Worm (Caenorhabditis elegans): ENCODE measurements around the gene Y42H9AR.5.

The Y42H9AR.5 gene

DNA sequence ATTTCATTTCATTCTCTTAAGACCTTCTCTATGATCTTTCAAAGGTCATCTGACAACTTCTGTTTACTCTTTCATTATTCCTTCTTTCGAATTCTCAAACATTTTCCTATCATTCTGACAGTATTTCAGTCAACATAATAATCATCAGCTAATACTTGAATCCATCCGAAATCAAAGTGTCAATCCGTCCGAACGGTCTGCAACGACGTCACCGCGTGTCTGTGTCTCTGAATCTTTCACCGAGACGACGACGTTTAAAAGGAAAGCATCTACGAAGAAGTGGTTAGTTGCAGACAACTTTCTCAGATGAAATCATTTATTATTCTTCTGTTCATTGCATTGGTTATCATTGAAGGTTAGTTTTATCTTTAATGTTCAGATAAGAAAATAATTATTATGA, at the start of gene Y42H9AR.5:
Y42H9AR.5 (plus strand) TSS at position 301 of the 400 bp plus-strand sequence.
- no peak for TF ChIP-seq unc-62 (GFP tag; optimal IDR thresholded peaks at IDR 0.05)

DNA sequence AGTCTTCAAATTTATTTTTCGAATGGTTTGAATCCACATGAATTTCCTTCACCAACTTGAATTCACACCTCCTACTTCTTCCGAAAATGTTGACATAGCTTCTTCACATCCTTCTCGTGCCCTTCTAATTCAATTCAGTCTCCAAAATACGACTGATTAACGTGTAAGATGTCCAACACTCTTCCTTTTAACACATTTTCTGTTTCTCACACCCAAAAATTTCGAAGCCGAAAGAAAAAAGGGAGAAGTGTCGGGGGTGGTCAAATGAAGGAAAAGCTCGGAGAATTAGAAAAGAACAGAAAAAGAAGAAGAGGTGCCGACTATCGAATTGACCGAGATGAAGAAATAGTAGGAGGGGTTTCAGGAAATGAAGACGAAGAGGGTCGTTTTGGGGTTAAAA, 49.6 kb upstream of the Y42H9AR.5 start:
- no peak for TF ChIP-seq unc-62 (GFP tag; optimal IDR thresholded peaks at IDR 0.05)

DNA sequence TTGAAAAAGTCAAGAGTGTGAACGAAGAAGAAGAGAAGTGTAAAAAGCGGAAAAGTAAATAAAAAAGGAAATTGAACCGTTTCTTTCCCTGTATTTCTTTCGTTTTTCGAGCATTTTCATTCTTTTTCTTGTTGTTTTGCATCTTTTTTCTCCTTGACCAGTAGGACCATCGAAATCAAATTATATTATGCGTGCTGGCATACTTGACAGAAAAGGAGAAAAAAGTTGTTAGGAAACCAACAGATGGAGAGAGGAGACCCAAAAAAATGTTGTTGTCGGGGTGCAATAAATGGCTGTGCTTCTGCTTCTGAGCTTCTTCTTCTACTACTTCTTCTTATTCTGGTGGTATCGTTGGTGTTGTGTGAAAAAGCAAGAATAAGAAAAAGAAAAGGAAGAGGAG, 48.4 kb upstream of the Y42H9AR.5 start:
- no peak for TF ChIP-seq unc-62 (GFP tag; optimal IDR thresholded peaks at IDR 0.05)

DNA sequence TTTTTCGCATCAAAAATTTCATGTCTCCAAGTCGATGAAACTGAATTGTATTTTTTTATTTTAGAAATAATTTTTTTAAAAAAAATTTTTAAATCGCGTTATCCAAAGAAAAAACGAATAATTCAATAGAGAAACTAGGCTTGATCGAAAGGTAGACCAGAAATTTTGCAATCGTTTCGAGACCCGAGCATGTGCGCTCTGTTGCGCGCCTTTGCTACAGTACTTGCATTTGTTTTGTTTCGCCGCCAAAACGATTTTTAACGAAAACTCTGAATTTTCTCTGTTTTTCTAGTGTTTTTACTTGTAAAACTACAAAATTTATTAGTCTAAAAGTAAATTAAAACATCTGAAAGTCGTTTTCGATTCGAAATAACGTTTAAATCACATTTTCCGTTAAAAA, 41.1 kb upstream of the Y42H9AR.5 start:
- TF ChIP-seq unc-62 (GFP tag; optimal IDR thresholded peaks at IDR 0.05) = no peak

DNA sequence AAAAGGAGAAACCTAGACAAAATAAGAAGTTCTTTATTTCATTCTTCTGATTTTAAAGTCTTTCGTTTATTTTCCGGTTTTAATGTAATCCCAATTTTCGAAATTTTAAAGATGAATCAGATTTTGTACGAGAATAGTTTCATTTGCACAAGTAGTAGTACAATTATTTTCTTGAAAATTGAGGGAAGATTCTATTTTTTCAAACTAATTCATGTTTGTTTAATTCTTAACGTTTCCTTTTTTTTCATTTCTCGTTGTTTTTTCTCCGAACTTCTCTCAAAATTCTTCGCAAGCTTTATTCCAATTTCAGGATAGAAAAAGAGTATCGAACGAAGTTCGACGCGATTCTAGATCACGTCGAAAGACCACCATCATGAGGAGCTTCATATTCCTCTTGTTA, 40.0 kb upstream of the Y42H9AR.5 start, which contains the start of gene sax-7:
sax-7 (plus strand) TSS at position 301 of the 400 bp plus-strand sequence.
- TF ChIP-seq unc-62 (GFP tag; optimal IDR thresholded peaks at IDR 0.05) = no peak

DNA sequence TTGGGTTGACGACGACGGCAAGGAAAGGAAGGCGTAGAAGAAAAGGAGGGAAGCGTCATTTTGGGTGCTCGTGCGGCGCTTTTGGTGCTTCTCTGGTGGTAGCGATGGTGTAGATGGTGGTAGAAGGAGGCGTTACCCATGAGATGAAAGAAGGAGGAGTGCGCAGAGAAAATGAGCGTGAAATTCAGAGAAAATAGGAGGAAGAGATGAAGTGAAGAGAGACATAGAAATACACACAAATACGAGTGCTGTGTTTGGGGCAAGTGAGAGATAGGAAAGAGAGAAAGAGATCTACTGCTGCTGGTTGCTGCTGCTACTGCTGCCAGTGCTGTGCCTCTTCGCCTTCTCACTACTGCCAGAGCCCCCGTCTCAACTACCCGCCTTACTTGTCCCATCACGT, 35.7 kb upstream of the Y42H9AR.5 start:
- no peak for TF ChIP-seq unc-62 (GFP tag; optimal IDR thresholded peaks at IDR 0.05)

DNA sequence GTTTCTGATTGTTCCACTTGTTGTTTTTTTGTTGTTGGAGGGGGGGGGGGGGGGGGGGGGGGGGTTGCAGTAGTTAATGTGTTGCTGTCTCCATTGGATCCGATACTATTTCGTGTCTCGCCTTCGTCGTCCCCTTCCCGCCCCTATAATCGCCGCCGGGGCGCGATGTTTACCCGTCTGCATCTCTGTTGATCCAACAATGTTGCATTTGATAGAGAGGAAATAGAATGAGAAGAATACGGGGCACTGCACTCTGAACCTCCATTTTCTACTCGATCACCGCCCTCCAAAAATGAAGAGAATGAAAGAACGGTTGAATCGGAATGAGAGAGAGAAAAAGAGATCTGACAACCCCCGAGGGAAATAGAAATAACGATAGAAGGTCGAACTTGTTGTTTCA, 34.6 kb upstream of the Y42H9AR.5 start:
- TF ChIP-seq unc-62 (GFP tag; optimal IDR thresholded peaks at IDR 0.05) = no peak

DNA sequence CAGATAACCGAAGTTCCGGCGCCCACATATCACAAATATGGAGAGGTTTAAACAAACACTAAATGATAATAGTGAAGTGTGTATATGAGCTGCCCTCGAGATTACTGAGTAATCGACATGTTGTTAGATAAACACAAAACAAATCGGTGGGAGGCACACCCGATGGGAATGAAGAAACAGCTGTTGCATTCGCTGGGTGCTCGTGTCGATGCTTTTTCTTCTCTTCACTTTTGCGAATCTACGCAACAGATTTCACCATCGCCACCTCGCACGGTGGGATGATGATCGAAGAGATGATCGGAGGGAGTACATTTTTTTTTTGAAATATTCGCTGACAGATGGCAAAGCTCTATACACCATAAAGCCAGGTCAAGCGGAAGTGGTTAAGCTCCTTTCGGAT, 34.1 kb upstream of the Y42H9AR.5 start:
- TF ChIP-seq unc-62 (GFP tag; optimal IDR thresholded peaks at IDR 0.05) = no peak

DNA sequence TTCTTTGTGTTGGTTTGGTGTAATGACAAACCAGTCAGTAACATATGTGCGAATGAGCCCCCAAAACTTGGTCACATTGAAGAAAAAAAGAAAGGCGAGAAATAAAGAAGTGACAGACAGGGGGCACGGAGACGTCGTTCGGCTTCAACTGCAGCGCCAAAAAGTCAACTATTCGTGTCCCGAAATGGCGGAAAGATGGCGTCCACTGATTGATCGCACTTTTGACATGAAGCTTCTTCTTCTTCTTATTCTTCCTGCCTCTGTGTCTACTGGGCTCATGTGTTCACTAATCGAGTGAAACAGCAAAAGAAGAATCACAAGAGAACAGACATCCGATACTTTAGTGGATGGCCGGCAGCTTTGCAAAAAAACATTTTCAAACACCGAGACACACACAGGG, 33.2 kb upstream of the Y42H9AR.5 start:
- no peak for TF ChIP-seq unc-62 (GFP tag; optimal IDR thresholded peaks at IDR 0.05)

DNA sequence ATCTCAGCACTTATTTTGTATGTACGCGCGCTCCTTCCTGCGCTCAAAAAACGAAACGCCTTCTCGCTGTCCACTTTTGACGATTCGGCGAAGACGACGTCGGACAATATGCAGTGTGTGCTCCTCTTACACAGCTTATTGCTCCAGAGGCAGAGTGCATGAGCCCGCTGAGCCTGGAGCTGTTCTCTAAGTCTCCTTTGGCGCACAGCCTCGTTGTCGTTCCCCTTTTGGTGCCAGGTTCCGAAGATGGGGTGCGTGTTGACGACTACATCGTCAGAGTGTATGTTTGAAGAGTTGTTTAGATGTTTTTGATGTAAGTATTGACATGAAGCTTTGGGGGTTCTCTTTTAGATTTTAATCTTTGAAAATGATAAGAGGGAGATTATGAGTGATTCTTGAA, 32.0 kb upstream of the Y42H9AR.5 start:
- TF ChIP-seq unc-62 (GFP tag; optimal IDR thresholded peaks at IDR 0.05) = no peak

DNA sequence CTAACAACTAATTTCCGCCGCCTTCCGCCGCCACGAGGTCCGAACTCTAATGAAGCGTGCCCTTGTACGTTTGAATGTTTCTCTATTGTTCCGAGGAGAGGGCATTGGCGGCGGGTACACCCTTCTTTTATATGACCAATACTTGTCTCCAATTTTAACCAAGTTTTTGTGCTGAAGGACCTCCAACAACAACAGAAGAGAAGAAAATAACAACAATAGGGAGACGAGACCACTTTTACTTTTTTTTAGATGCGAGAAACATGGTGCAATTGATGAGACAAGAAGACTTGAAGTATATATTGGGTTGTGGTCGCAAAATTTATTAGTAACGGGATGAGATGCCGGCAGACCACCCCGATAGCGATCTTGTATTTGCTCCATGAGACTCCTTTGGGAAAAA, 31.4 kb upstream of the Y42H9AR.5 start:
- no peak for TF ChIP-seq unc-62 (GFP tag; optimal IDR thresholded peaks at IDR 0.05)

DNA sequence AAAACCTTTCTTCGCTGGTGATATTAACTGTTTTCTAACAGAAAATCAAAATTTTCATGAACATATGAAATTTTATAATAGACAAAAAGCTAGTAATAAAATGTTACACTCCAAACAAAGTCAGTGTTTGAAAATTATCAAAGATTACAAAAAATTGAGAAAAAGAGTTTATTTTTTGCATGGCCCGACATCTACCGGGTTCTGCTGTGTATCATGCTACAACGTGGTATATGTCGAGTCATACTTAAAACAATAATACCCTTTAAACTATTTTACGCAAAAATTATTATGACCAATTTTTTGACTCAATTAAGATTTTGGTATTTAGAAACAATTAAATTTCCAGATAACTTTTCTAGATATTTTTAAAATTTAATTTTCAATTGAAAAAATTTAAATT, 26.8 kb upstream of the Y42H9AR.5 start:
- TF ChIP-seq unc-62 (GFP tag; optimal IDR thresholded peaks at IDR 0.05) = no peak

DNA sequence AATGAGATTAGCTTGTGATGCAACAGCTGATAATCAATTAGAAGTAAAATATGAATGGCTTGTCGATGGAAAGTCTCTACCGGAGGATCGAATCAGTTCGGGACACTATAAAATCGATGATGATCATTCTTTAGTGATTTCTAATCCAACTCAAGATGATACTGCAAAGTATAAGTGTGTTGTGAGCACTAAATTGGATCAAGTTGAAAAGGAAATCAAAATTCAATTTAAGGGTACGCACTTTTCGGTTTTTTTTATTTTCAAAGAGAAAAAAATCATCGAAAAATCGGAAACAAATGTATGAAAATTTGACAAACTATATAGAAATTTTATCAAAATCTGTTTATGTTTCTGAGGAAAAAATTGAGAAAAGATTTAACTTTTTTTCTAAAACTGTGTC, 25.8 kb upstream of the Y42H9AR.5 start:
- no peak for TF ChIP-seq unc-62 (GFP tag; optimal IDR thresholded peaks at IDR 0.05)

DNA sequence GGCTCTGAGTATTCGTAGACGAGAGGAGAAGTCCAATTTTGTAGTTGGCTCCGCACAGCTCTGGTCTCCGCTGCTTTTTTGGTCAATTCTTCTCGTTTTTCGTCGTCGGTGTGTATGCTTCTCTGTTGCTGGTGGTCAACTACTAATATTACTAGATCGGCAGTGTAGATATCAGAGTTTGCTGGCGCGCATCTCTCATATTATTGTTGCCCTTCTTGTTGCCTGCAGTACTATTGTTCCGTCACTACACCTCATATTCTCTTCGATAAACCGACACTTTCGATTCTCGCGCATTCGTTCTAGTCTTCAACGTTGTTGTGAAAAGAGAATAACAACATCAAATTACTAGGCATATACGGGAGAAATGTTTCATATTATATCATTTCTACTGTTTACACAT, 22.2 kb upstream of the Y42H9AR.5 start:
- no peak for TF ChIP-seq unc-62 (GFP tag; optimal IDR thresholded peaks at IDR 0.05)

DNA sequence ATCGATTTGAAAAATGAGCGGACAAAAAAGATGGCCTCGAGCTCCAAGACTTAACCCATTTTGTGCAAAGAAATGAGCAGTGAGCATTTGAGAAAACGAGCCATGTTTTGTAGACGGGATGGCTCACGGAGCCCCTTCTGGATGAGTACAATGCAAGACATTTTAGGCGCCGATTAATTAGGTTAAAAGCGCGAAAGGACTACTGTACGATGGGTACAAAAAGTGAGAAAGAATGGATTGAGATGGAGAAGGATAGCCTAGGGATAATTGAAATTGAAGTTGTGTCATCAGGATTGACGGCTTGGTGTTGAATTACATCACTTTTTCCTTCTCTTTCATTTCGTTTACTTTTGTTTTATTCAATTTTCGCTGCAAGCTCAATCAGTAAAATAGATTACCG, 21.5 kb upstream of the Y42H9AR.5 start:
- no peak for TF ChIP-seq unc-62 (GFP tag; optimal IDR thresholded peaks at IDR 0.05)

DNA sequence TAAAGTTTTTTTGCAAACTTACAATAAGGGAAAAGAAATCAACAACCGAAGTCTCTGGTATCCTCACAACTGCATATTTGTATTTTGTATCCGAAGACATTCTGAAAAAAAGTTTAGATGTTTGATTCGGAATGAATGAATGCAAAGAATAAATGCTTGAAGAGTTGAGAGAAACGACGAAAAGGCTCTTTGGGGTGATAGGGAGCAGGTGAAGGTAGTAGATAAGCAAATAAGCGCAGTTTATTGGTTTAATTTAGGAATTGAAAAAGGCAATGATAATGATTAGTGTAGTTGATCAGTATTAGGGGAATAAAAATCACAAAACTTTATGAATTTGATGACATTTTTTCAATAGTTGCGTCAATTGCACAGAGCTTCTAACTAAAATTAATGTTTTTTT, 15.8 kb upstream of the Y42H9AR.5 start, which contains the start of gene nsy-7:
nsy-7 (minus strand) TSS at position 101 of the 400 bp plus-strand sequence.
- no peak for TF ChIP-seq unc-62 (GFP tag; optimal IDR thresholded peaks at IDR 0.05)

DNA sequence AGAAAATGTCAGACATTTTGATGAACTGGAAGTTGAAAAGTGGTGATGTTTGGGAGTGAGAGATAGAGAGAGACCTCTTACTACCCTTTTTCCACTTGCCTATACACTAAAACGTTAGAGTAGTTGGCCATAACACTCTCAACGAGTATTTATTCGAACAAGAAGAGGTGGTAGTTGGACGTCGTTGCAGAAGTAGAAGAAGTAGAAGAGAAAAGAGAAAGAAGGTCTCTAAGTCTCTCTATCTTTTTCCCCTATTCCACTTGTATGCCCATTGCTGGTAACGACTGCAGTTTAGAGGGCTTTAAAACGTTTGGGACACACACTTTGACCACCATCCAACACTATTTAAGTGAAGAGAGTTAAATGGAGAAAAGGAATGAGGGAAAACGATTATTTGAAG, 10.8 kb upstream of the Y42H9AR.5 start:
- TF ChIP-seq unc-62 (GFP tag; optimal IDR thresholded peaks at IDR 0.05) = no peak

DNA sequence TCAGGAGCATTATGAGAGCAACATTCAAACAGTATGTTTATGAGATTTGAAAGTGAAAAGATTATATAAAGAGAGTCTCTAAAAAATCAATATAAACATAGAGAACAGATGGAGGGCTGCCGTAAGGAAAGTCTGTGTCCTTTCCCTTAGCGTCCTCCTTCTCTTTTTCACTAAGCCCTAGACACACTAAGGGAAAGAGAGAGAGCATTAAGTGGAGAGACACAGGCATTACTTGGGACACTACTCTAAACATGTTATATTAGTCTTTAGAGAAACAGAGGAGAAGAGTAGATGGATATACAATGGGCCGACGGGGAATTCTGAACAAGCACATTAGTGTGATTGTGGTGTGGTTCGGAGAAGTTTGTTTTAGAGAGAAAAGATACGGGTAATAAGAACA, 6.0 kb upstream of the Y42H9AR.5 start:
- no peak for TF ChIP-seq unc-62 (GFP tag; optimal IDR thresholded peaks at IDR 0.05)

DNA sequence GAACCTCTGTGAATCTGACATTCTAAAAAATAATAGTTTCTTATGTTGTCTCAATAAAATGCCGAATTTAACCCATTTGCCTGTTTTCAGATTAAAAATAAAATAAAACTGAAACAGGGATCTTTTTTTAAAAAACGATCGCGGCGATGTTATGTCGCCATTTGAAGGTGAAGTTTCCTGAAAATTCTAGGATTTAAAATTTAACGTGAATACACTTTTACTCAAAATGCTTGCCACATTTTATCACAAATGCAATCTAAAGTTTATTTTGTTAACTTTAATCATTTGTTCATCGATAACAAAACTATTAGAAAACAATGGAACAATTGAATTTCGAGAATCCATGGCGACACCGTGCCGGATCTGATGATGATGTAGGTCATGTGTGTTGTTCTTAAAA, 2.7 kb upstream of the Y42H9AR.5 start, which contains the start of gene Y42H9AR.2:
Y42H9AR.2 (plus strand) TSS at position 301 of the 400 bp plus-strand sequence.
- no peak for TF ChIP-seq unc-62 (GFP tag; optimal IDR thresholded peaks at IDR 0.05)

Data from whole organism, dauer.